ENCODE assay signal across 1 fruit fly cellular context in the genomic region with DNA sequence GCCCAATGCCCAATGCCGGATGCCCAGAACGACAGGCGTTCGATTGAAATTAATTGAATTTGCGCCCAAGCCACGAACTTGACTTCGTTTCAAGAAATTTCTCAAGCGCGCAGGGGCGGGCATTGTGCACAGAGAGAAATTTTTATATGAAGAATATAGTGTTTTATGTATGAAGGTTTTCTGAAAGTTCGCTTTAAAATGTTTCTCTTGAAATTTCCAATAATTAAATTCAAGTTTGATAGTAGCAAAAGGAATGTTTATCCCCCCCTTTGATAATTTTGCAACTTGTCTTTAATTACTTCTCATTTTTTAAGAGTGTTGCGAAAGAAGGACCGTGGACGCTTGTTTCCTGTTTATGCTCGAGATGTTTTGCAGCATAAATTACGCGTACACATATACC.
TF ChIP-seq lines count a peak whose summit lies in the region.

No protein-coding gene starts in this region.

TF ChIP-seq in whole organism, embryonic, 481 proteins besides CTCF, POLR2A, EP300 and RAD21 (continued from another document and continues in another):
- TF ChIP-seq CG10209 (GFP tag; optimal IDR thresholded peaks at IDR 0.05; lab: Kevin White, UChicago) (no peak), fd64A (GFP tag; optimal IDR thresholded peaks at IDR 0.05; lab: Kevin White, UChicago) (no peak), zen2 (GFP tag; IDR thresholded peaks at IDR 0.05; lab: Robert Waterston, UW; ENCODE audit: partially characterized antibody) (no peak), Awh (GFP tag; IDR thresholded peaks at IDR 0.05; lab: Robert Waterston, UW) (no peak), Drgx (GFP tag; IDR thresholded peaks at IDR 0.05; lab: Robert Waterston, UW) (no peak), tin (GFP tag; optimal IDR thresholded peaks at IDR 0.05; lab: Kevin White, UChicago) (no peak), CrebB (tag; optimal IDR thresholded peaks at IDR 0.05; lab: Kevin White, UChicago) (no peak), rib (GFP tag; IDR thresholded peaks at IDR 0.05; lab: Robert Waterston, UW) (no peak), sqz (GFP tag; optimal IDR thresholded peaks at IDR 0.05; lab: Kevin White, UChicago) (no peak), yki (optimal IDR thresholded peaks at IDR 0.05; lab: Kevin White, UChicago) (no peak), salm (tag; optimal IDR thresholded peaks at IDR 0.05; lab: Kevin White, UChicago) (no peak), exex (tag; optimal IDR thresholded peaks at IDR 0.05; lab: Kevin White, UChicago) (no peak), HHEX (GFP tag; optimal IDR thresholded peaks at IDR 0.05; lab: Kevin White, UChicago) (no peak), tll (GFP tag; optimal IDR thresholded peaks at IDR 0.05; lab: Kevin White, UChicago) (no peak), CG1233 (GFP tag; optimal IDR thresholded peaks at IDR 0.05; lab: Kevin White, UChicago) (no peak), Hand (GFP tag; optimal IDR thresholded peaks at IDR 0.05; lab: Kevin White, UChicago) (no peak), z (GFP tag; IDR thresholded peaks at IDR 0.05; lab: Robert Waterston, UW) (no peak), bsh (GFP tag; optimal IDR thresholded peaks at IDR 0.05; lab: Kevin White, UChicago) (peak in 1 of 2 experiments; percentile 57), btn (GFP tag; optimal IDR thresholded peaks at IDR 0.05; lab: Kevin White, UChicago) (no peak), trh (GFP tag; optimal IDR thresholded peaks at IDR 0.05; lab: Kevin White, UChicago) (no peak), D19A (tag; optimal IDR thresholded peaks at IDR 0.05; lab: Kevin White, UChicago) (peak; percentile 37), pros (GFP tag; optimal IDR thresholded peaks at IDR 0.05; lab: Kevin White, UChicago) (peak; percentile 4), fd3F (GFP tag; optimal IDR thresholded peaks at IDR 0.05; lab: Kevin White, UChicago) (no peak), CG4730 (GFP tag; IDR thresholded peaks at IDR 0.05; lab: Robert Waterston, UW) (no peak), Opbp (GFP tag; IDR thresholded peaks at IDR 0.05; lab: Robert Waterston, UW; ENCODE audit: partially characterized antibody) (no peak), Sry-δ (GFP tag; optimal IDR thresholded peaks at IDR 0.05; lab: Kevin White, UChicago) (no peak), pho (GFP tag; optimal IDR thresholded peaks at IDR 0.05; lab: Kevin White, UChicago) (no peak), gcm (GFP tag; optimal IDR thresholded peaks at IDR 0.05; lab: Kevin White, UChicago) (no peak), slp2 (GFP tag; optimal IDR thresholded peaks at IDR 0.05; lab: Kevin White, UChicago) (no peak), lilli (GFP tag; optimal IDR thresholded peaks at IDR 0.05; lab: Kevin White, UChicago) (no peak), HLH3B (GFP tag; IDR thresholded peaks at IDR 0.05; lab: Robert Waterston, UW) (peak; percentile 36; the same call in 1 of the 2 replicates), Dfd (GFP tag; optimal IDR thresholded peaks at IDR 0.05; lab: Kevin White, UChicago) (no peak), CG6683 (GFP tag; optimal IDR thresholded peaks at IDR 0.05; lab: Kevin White, UChicago) (no peak), CG6765 (GFP tag; optimal IDR thresholded peaks at IDR 0.05; lab: Kevin White, UChicago) (no peak), CG17359 (tag; optimal IDR thresholded peaks at IDR 0.05; lab: Kevin White, UChicago) (peak; percentile 32), CG17385 (GFP tag; optimal IDR thresholded peaks at IDR 0.05; lab: Kevin White, UChicago) (no peak), CG9876 (GFP tag; optimal IDR thresholded peaks at IDR 0.05; lab: Kevin White, UChicago) (no peak), tio (GFP tag; optimal IDR thresholded peaks at IDR 0.05; lab: Kevin White, UChicago) (peak; percentile 8), Dad (GFP tag; optimal IDR thresholded peaks at IDR 0.05; lab: Kevin White, UChicago) (no peak), tna (GFP tag; IDR thresholded peaks at IDR 0.05; lab: Robert Waterston, UW; ENCODE audit: partially characterized antibody) (no peak), CG17802 (tag; optimal IDR thresholded peaks at IDR 0.05; lab: Kevin White, UChicago) (no peak), twi (tag; optimal IDR thresholded peaks at IDR 0.05; lab: Kevin White, UChicago) (no peak), zf30C (GFP tag; optimal IDR thresholded peaks at IDR 0.05; lab: Kevin White, UChicago) (peak; percentile 56), CG15011 (GFP tag; optimal IDR thresholded peaks at IDR 0.05; lab: Kevin White, UChicago) (no peak), jumu (GFP tag; optimal IDR thresholded peaks at IDR 0.05; lab: Kevin White, UChicago) (no peak), CG2875 (GFP tag; optimal IDR thresholded peaks at IDR 0.05; lab: Kevin White, UChicago) (peak; percentile 1), croc (GFP tag; conservative IDR thresholded peaks at IDR 0.05; lab: Robert Waterston, UW) (no peak; the same call in 2 of the 3 replicates), zfh2 (GFP tag; optimal IDR thresholded peaks at IDR 0.05; lab: Kevin White, UChicago) (no peak), org-1 (GFP tag; optimal IDR thresholded peaks at IDR 0.05; lab: Kevin White, UChicago) (no peak), hkb (optimal IDR thresholded peaks at IDR 0.05; lab: Kevin White, UChicago) (no peak), hkb (GFP tag; IDR thresholded peaks at IDR 0.05; lab: Robert Waterston, UW) (no peak; the same call in 1 of the 2 replicates), Hsf (GFP tag; optimal IDR thresholded peaks at IDR 0.05; lab: Kevin White, UChicago) (no peak), sd (tag; optimal IDR thresholded peaks at IDR 0.05; lab: Kevin White, UChicago) (no peak), chn (GFP tag; optimal IDR thresholded peaks at IDR 0.05; lab: Kevin White, UChicago) (no peak), CG9727 (GFP tag; optimal IDR thresholded peaks at IDR 0.05; lab: Kevin White, UChicago) (peak; percentile 9), Aef1 (GFP tag; IDR thresholded peaks at IDR 0.05; lab: Robert Waterston, UW) (no peak), CG8290 (GFP tag; optimal IDR thresholded peaks at IDR 0.05; lab: Kevin White, UChicago) (no peak), CG8290 (tag; optimal IDR thresholded peaks at IDR 0.05; lab: Kevin White, UChicago) (no peak), hb (GFP tag; IDR thresholded peaks at IDR 0.05; lab: Robert Waterston, UW; ENCODE audit: partially characterized antibody) (no peak), Sin3A (optimal IDR thresholded peaks at IDR 0.05; lab: Kevin White, UChicago) (no peak), CG3838 (GFP tag; optimal IDR thresholded peaks at IDR 0.05; lab: Kevin White, UChicago) (no peak), Rfx (GFP tag; IDR thresholded peaks at IDR 0.05; lab: Robert Waterston, UW) (peak; percentile 23; the same call in 1 of the 2 replicates), oc (tag; optimal IDR thresholded peaks at IDR 0.05; lab: Kevin White, UChicago) (no peak), HmgD (GFP tag; optimal IDR thresholded peaks at IDR 0.05; lab: Kevin White, UChicago) (no peak), CG3065 (GFP tag; optimal IDR thresholded peaks at IDR 0.05; lab: Kevin White, UChicago) (no peak), usp (GFP tag; optimal IDR thresholded peaks at IDR 0.05; lab: Kevin White, UChicago) (no peak), tgo (GFP tag; IDR thresholded peaks at IDR 0.05; lab: Robert Waterston, UW) (no peak), CG10366 (GFP tag; IDR thresholded peaks at IDR 0.05; lab: Robert Waterston, UW) (no peak), CG6272 (GFP tag; IDR thresholded peaks at IDR 0.05; lab: Robert Waterston, UW) (no peak), Oaz (GFP tag; IDR thresholded peaks at IDR 0.05; lab: Robert Waterston, UW) (no peak), phol (tag; optimal IDR thresholded peaks at IDR 0.05; lab: Kevin White, UChicago) (peak; percentile 42), Hr51 (GFP tag; optimal IDR thresholded peaks at IDR 0.05; lab: Kevin White, UChicago) (peak in 1 of 2 experiments; percentile 32), ara (GFP tag; IDR thresholded peaks at IDR 0.05; lab: Robert Waterston, UW) (no peak), CG8478 (optimal IDR thresholded peaks at IDR 0.05; lab: Kevin White, UChicago) (no peak), CG15269 (tag; optimal IDR thresholded peaks at IDR 0.05; lab: Kevin White, UChicago) (no peak), CG6254 (GFP tag; optimal IDR thresholded peaks at IDR 0.05; lab: Kevin White, UChicago) (no peak), ERR (GFP tag; optimal IDR thresholded peaks at IDR 0.05; lab: Kevin White, UChicago) (no peak), CG18599 (GFP tag; optimal IDR thresholded peaks at IDR 0.05; lab: Kevin White, UChicago) (peak; percentile 18), D (optimal IDR thresholded peaks at IDR 0.05; lab: Kevin White, UChicago) (no peak), D (GFP tag; optimal IDR thresholded peaks at IDR 0.05; lab: Kevin White, UChicago) (peak; percentile 14), Doc3 (GFP tag; IDR thresholded peaks at IDR 0.05; lab: Robert Waterston, UW; ENCODE audit: partially characterized antibody) (no peak), bigmax (GFP tag; optimal IDR thresholded peaks at IDR 0.05; lab: Kevin White, UChicago) (no peak), shn (GFP tag; optimal IDR thresholded peaks at IDR 0.05; lab: Kevin White, UChicago) (no peak), Camta (GFP tag; optimal IDR thresholded peaks at IDR 0.05; lab: Kevin White, UChicago) (no peak), dati (GFP tag; IDR thresholded peaks at IDR 0.05; lab: Robert Waterston, UW) (no peak), Lpt (GFP tag; optimal IDR thresholded peaks at IDR 0.05; lab: Kevin White, UChicago) (no peak), maf-S (GFP tag; optimal IDR thresholded peaks at IDR 0.05; lab: Kevin White, UChicago) (no peak), CG10462 (GFP tag; optimal IDR thresholded peaks at IDR 0.05; lab: Kevin White, UChicago) (no peak), CG3726 (GFP tag; IDR thresholded peaks at IDR 0.05; lab: Robert Waterston, UW) (no peak), cwo (GFP tag; optimal IDR thresholded peaks at IDR 0.05; lab: Kevin White, UChicago) (no peak), wor (GFP tag; IDR thresholded peaks at IDR 0.05; lab: Robert Waterston, UW) (no peak), CG1832 (GFP tag; optimal IDR thresholded peaks at IDR 0.05; lab: Kevin White, UChicago) (no peak), CG6813 (GFP tag; optimal IDR thresholded peaks at IDR 0.05; lab: Kevin White, UChicago) (no peak), CG11695 (GFP tag; IDR thresholded peaks at IDR 0.05; lab: Robert Waterston, UW) (no peak), MTF-1 (GFP tag; optimal IDR thresholded peaks at IDR 0.05; lab: Kevin White, UChicago; ENCODE audit: borderline replicate concordance) (no peak), toy (GFP tag; IDR thresholded peaks at IDR 0.05; lab: Robert Waterston, UW) (no peak), CG2120 (GFP tag; optimal IDR thresholded peaks at IDR 0.05; lab: Kevin White, UChicago) (peak; percentile 11), CG12391 (tag; optimal IDR thresholded peaks at IDR 0.05; lab: Kevin White, UChicago) (peak; percentile 34), CG10979 (tag; optimal IDR thresholded peaks at IDR 0.05; lab: Kevin White, UChicago) (peak; percentile 55), br (optimal IDR thresholded peaks at IDR 0.05; lab: Kevin White, UChicago) (no peak), Gug (GFP tag; IDR thresholded peaks at IDR 0.05; lab: Robert Waterston, UW) (no peak), gfzf (GFP tag; optimal IDR thresholded peaks at IDR 0.05; lab: Kevin White, UChicago) (no peak), D19B (GFP tag; optimal IDR thresholded peaks at IDR 0.05; lab: Kevin White, UChicago) (no peak), CG11456 (GFP tag; IDR thresholded peaks at IDR 0.05; lab: Robert Waterston, UW) (0 out of 3 replicates have a peak, but pooled peaks have one; percentile 22), CG16813 (GFP tag; IDR thresholded peaks at IDR 0.05; lab: Robert Waterston, UW; ENCODE audit: partially characterized antibody) (no peak), sc (optimal IDR thresholded peaks at IDR 0.05; lab: Kevin White, UChicago) (no peak), sc (GFP tag; optimal IDR thresholded peaks at IDR 0.05; lab: Kevin White, UChicago) (no peak), CG3281 (GFP tag; optimal IDR thresholded peaks at IDR 0.05; lab: Kevin White, UChicago) (no peak), Bdp1 (GFP tag; optimal IDR thresholded peaks at IDR 0.05; lab: Kevin White, UChicago) (no peak), CG7987 (GFP tag; optimal IDR thresholded peaks at IDR 0.05; lab: Kevin White, UChicago) (no peak), Hr78 (GFP tag; optimal IDR thresholded peaks at IDR 0.05; lab: Kevin White, UChicago) (no peak), CG6654 (GFP tag; optimal IDR thresholded peaks at IDR 0.05; lab: Kevin White, UChicago) (no peak), CG2202 (tag; optimal IDR thresholded peaks at IDR 0.05; lab: Kevin White, UChicago) (peak; percentile 19), Trl (optimal IDR thresholded peaks at IDR 0.05; lab: Kevin White, UChicago) (no peak), Trl (GFP tag; optimal IDR thresholded peaks at IDR 0.05; lab: Kevin White, UChicago) (no peak), CG8924 (tag; optimal IDR thresholded peaks at IDR 0.05; lab: Kevin White, UChicago) (peak; percentile 0), CG33557 (GFP tag; optimal IDR thresholded peaks at IDR 0.05; lab: Kevin White, UChicago) (peak; percentile 24), Fer3 (tag; optimal IDR thresholded peaks at IDR 0.05; lab: Kevin White, UChicago) (no peak), unpg (GFP tag; optimal IDR thresholded peaks at IDR 0.05; lab: Kevin White, UChicago) (peak; percentile 46), lov (optimal IDR thresholded peaks at IDR 0.05; lab: Kevin White, UChicago) (no peak), lov (GFP tag; IDR thresholded peaks at IDR 0.05; lab: Robert Waterston, UW) (no peak), pnt (GFP tag; optimal IDR thresholded peaks at IDR 0.05; lab: Kevin White, UChicago) (no peak), chif (GFP tag; optimal IDR thresholded peaks at IDR 0.05; lab: Kevin White, UChicago) (no peak), Antp (GFP tag; optimal IDR thresholded peaks at IDR 0.05; lab: Kevin White, UChicago) (no peak), CG14965 (GFP tag; optimal IDR thresholded peaks at IDR 0.05; lab: Kevin White, UChicago; ENCODE audit: borderline replicate concordance) (no peak), grau (tag; optimal IDR thresholded peaks at IDR 0.05; lab: Kevin White, UChicago) (peak; percentile 39), CG11093 (GFP tag; IDR thresholded peaks at IDR 0.05; lab: Robert Waterston, UW) (no peak), CG6791 (GFP tag; IDR thresholded peaks at IDR 0.05; lab: Robert Waterston, UW; ENCODE audit: partially characterized antibody) (no peak), CG5245 (GFP tag; optimal IDR thresholded peaks at IDR 0.05; lab: Kevin White, UChicago) (no peak), CG2116 (GFP tag; optimal IDR thresholded peaks at IDR 0.05; lab: Kevin White, UChicago) (no peak), NC2α (GFP tag; optimal IDR thresholded peaks at IDR 0.05; lab: Kevin White, UChicago) (no peak), CG4617 (GFP tag; optimal IDR thresholded peaks at IDR 0.05; lab: Kevin White, UChicago; ENCODE audit: borderline replicate concordance) (no peak), grn (GFP tag; optimal IDR thresholded peaks at IDR 0.05; lab: Kevin White, UChicago) (no peak)
